Worm (Caenorhabditis elegans): Measurements from ENCODE around the gene str-18.

Gene str-18

ce11 chrV:15730459-15730858 lies 11.3 kb downstream of the str-18 start, which contains the start of gene Y6E2A.10:
Gene Y6E2A.10, minus strand, starts transcription at chrV:15730559.
- no peak for TF ChIP-seq elt-3 (tag; optimal IDR thresholded peaks at IDR 0.05)
- TF ChIP-seq hmg-11 (tag; optimal IDR thresholded peaks at IDR 0.05): no peak
- TF ChIP-seq fkh-2 (tag; optimal IDR thresholded peaks at IDR 0.05): no peak
- no peak for TF ChIP-seq nhr-77 (tag; optimal IDR thresholded peaks at IDR 0.05)
- TF ChIP-seq nhr-23 (tag; optimal IDR thresholded peaks at IDR 0.05): no peak

ce11 chrV:15726610-15727009 lies 15.1 kb downstream of the str-18 start, which contains the start of the genes irld-57 and sfxn-1.3:
Gene irld-57, minus strand, starts transcription at chrV:15726710.
Gene sfxn-1.3, plus strand, starts transcription at chrV:15726841.
- TF ChIP-seq fos-1 (tag; optimal IDR thresholded peaks at IDR 0.05): no peak
- TF ChIP-seq ceh-9 (tag; optimal IDR thresholded peaks at IDR 0.05): no peak
- TF ChIP-seq lin-39 (tag; optimal IDR thresholded peaks at IDR 0.05): no peak
- no peak for TF ChIP-seq nhr-23 (tag; optimal IDR thresholded peaks at IDR 0.05)
- TF ChIP-seq snpc-4 (tag; optimal IDR thresholded peaks at IDR 0.05): no peak
- no peak for TF ChIP-seq sea-2 (GFP tag; optimal IDR thresholded peaks at IDR 0.05)
- TF ChIP-seq nhr-67 (tag; optimal IDR thresholded peaks at IDR 0.05): no peak
- TF ChIP-seq skn-1 (tag; optimal IDR thresholded peaks at IDR 0.05): no peak
- no peak for TF ChIP-seq unc-62 (GFP tag; optimal IDR thresholded peaks at IDR 0.05)

ce11 chrV:15721888-15722287 lies 19.9 kb downstream of the str-18 start, which contains the start of gene srh-140:
Gene srh-140, plus strand, starts transcription at chrV:15722188.
- TF ChIP-seq nfya-1 (tag; optimal IDR thresholded peaks at IDR 0.05; ENCODE audit: insufficient read depth) (no peak), snpc-4 (tag; optimal IDR thresholded peaks at IDR 0.05) (no peak), tbx-2 (tag; optimal IDR thresholded peaks at IDR 0.05) (no peak), eor-1 (tag; optimal IDR thresholded peaks at IDR 0.05) (no peak), skn-1 (tag; optimal IDR thresholded peaks at IDR 0.05) (no peak), fkh-10 (GFP tag; optimal IDR thresholded peaks at IDR 0.05) (no peak), zag-1 (tag; optimal IDR thresholded peaks at IDR 0.05) (no peak)

ce11 chrV:15721431-15721830 lies 20.3 kb downstream of the str-18 start:
- TF ChIP-seq unc-39 (tag; optimal IDR thresholded peaks at IDR 0.05) (no peak), nhr-237 (tag; optimal IDR thresholded peaks at IDR 0.05) (no peak), ceh-28 (tag; optimal IDR thresholded peaks at IDR 0.05) (no peak), sea-2 (GFP tag; optimal IDR thresholded peaks at IDR 0.05) (no peak), snpc-4 (tag; optimal IDR thresholded peaks at IDR 0.05) (no peak), nfya-1 (tag; optimal IDR thresholded peaks at IDR 0.05; ENCODE audit: insufficient read depth) (no peak), R02D3.7 (tag; optimal IDR thresholded peaks at IDR 0.05) (no peak), ceh-9 (tag; optimal IDR thresholded peaks at IDR 0.05) (no peak), nhr-23 (tag; optimal IDR thresholded peaks at IDR 0.05) (no peak), nhr-12 (tag; optimal IDR thresholded peaks at IDR 0.05) (no peak), jun-1 (tag; optimal IDR thresholded peaks at IDR 0.05) (no peak), ceh-82 (tag; optimal IDR thresholded peaks at IDR 0.05) (no peak), nhr-11 (tag; optimal IDR thresholded peaks at IDR 0.05) (no peak), fos-1 (tag; optimal IDR thresholded peaks at IDR 0.05) (no peak), elt-2 (tag; optimal IDR thresholded peaks at IDR 0.05) (no peak), zag-1 (tag; optimal IDR thresholded peaks at IDR 0.05) (no peak), mml-1 (tag; optimal IDR thresholded peaks at IDR 0.05) (no peak), nhr-43 (tag; optimal IDR thresholded peaks at IDR 0.05; ENCODE audit: poor library complexity, severe bottlenecking) (no peak), egl-5 (tag; optimal IDR thresholded peaks at IDR 0.05) (no peak)

- TF ChIP-seq ZK546.5 (tag; optimal IDR thresholded peaks at IDR 0.05) (no peak), nhr-25 (tag; optimal IDR thresholded peaks at IDR 0.05) (no peak), nhr-43 (tag; optimal IDR thresholded peaks at IDR 0.05; ENCODE audit: poor library complexity, severe bottlenecking) (no peak), elt-1 (tag; optimal IDR thresholded peaks at IDR 0.05) (no peak), zag-1 (tag; optimal IDR thresholded peaks at IDR 0.05) (no peak), hmg-11 (tag; optimal IDR thresholded peaks at IDR 0.05) (no peak), nhr-23 (tag; optimal IDR thresholded peaks at IDR 0.05) (no peak), pha-4 (tag; optimal IDR thresholded peaks at IDR 0.05) (no peak)
These were observed 22.2 kb downstream of the str-18 start, which contains the start of gene Y6E2A.7 for ce11 chrV:15719570-15719969. Gene Y6E2A.7, plus strand, starts transcription at chrV:15719870.

Measured in whole organism, L3 larva.